Worm (Caenorhabditis elegans) whole organism, L4 larva: Measurements from ENCODE around the gene Y61A9LA.4.
A peak's percentile ranks its signal among the peaks of the same experiment; 100 is the strongest.

ENCODE experiments used
- F44E2.7 ChIP-seq: fragments of 200-800 bp; sonication (Bioruptor generic); IDR thresholded peaks from 2 replicates; pipeline ENCODE4 v2.1.2; 2022; ENCODE audit warnings: missing genetic modification characterization, missing compliant biosample characterization
- R02D3.7 ChIP-seq: fragments of 150-350 bp; sonication (generic microtip); optimal IDR thresholded peaks from 3 replicates; lab custom pipeline; 2014; ENCODE audit warnings: missing biosample characterization, missing genetic modification characterization
- T26A8.4 ChIP-seq: fragments of 200-800 bp; sonication (Bioruptor generic); IDR thresholded peaks from 2 replicates; pipeline ENCODE4 v1.3.6; 2022; ENCODE audit warnings: missing genetic modification characterization, missing compliant biosample characterization
- ZK546.5 ChIP-seq, 2 experiments: sonication (generic microtip); optimal IDR thresholded peaks; 2 replicates each; lab custom pipeline; 2017; ENCODE audit warnings: missing biosample characterization in 2 of 2, missing genetic modification characterization in 2 of 2
- aha-1 ChIP-seq: fragments of 150-350 bp; peaks from one replicate; lab custom pipeline; 2014; ENCODE audit warnings: missing biosample characterization, missing genetic modification characterization
- attf-4 ChIP-seq: sonication (generic microtip); optimal IDR thresholded peaks from 3 replicates; lab custom pipeline; 2017; ENCODE audit warnings: missing biosample characterization, missing genetic modification characterization
- ceh-20 ChIP-seq: fragments of 200-800 bp; sonication (Bioruptor generic); IDR thresholded peaks from 2 replicates; pipeline ENCODE4 v1.3.6; 2022; ENCODE audit warnings: missing genetic modification reagents, missing genetic modification characterization, missing compliant biosample characterization
- ceh-28 ChIP-seq: fragments of 150-350 bp; optimal IDR thresholded peaks from 2 replicates; lab custom pipeline; 2014; ENCODE audit warnings: missing biosample characterization, missing genetic modification reagents, missing genetic modification characterization
- ceh-32 ChIP-seq: sonication (generic microtip); optimal IDR thresholded peaks from 2 replicates; lab custom pipeline; 2016; ENCODE audit warnings: mild to moderate bottlenecking, missing genetic modification characterization, missing compliant biosample characterization; ENCODE audit not compliant: poor library complexity
- ces-1 ChIP-seq: fragments of 150-350 bp; sonication (generic microtip); optimal IDR thresholded peaks from 4 replicates; lab custom pipeline; 2014; ENCODE audit warnings: missing biosample characterization, missing genetic modification reagents, missing genetic modification characterization
- cey-2 ChIP-seq: sonication (generic microtip); optimal IDR thresholded peaks from 3 replicates; lab custom pipeline; 2017; ENCODE audit warnings: missing genetic modification characterization, mild to moderate bottlenecking, missing compliant biosample characterization, antibody characterized with exemption, borderline replicate concordance; ENCODE audit not compliant: insufficient read depth
- ctbp-1 ChIP-seq: fragments of 200-800 bp; sonication (Bioruptor generic); IDR thresholded peaks from 2 replicates; pipeline ENCODE4 v1.3.6; 2022; ENCODE audit warnings: missing genetic modification reagents, missing genetic modification characterization, missing compliant biosample characterization
- daf-16 ChIP-seq, 3 experiments: sonication (generic microtip); optimal IDR thresholded peaks; 2 replicates each; lab custom pipeline; 2016 to 2017; ENCODE audit warnings: missing genetic modification characterization in 3 of 3, missing genetic modification reagents in 3 of 3, mild to moderate bottlenecking in 2 of 3, missing compliant biosample characterization in 2 of 3, missing biosample characterization in 1 of 3, moderate library complexity in 1 of 3
- daf-19 ChIP-seq: fragments of 200-800 bp; sonication (Bioruptor generic); conservative IDR thresholded peaks from 2 replicates; pipeline ENCODE4 v1.3.6; 2022; ENCODE audit warnings: missing genetic modification characterization, missing compliant biosample characterization
- daf-8 ChIP-seq: fragments of 200-800 bp; sonication (Bioruptor generic); IDR thresholded peaks from 2 replicates; pipeline ENCODE4 v1.3.6; 2022; ENCODE audit warnings: missing genetic modification characterization, missing compliant biosample characterization
- dpl-1 ChIP-seq: fragments of 150-350 bp; optimal IDR thresholded peaks from 2 replicates; lab custom pipeline; 2014; ENCODE audit warnings: missing biosample characterization, missing genetic modification reagents, missing genetic modification characterization
- duxl-1 ChIP-seq: sonication (generic microtip); optimal IDR thresholded peaks from 2 replicates; lab custom pipeline; 2016; ENCODE audit warnings: mild to moderate bottlenecking, missing genetic modification characterization, moderate library complexity, missing compliant biosample characterization; ENCODE audit not compliant: poor library complexity
- dve-1 ChIP-seq: sonication (generic microtip); optimal IDR thresholded peaks from 2 replicates; lab custom pipeline; 2017; ENCODE audit warnings: antibody characterized with exemption, mild to moderate bottlenecking, missing genetic modification characterization, missing compliant biosample characterization; ENCODE audit not compliant: insufficient read depth
- egl-27 ChIP-seq: sonication (generic microtip); optimal IDR thresholded peaks from 3 replicates; lab custom pipeline; 2017; ENCODE audit warnings: missing biosample characterization, missing genetic modification reagents, missing genetic modification characterization
- fkh-10 ChIP-seq: fragments of 150-350 bp; optimal IDR thresholded peaks from 2 replicates; lab custom pipeline; 2014; ENCODE audit warnings: missing biosample characterization, missing genetic modification reagents, missing genetic modification characterization
- hif-1 ChIP-seq, 2 experiments: sonication (generic microtip); optimal IDR thresholded peaks; 2 replicates each; lab custom pipeline; 2016 to 2017; ENCODE audit warnings: missing compliant biosample characterization in 2 of 2, missing genetic modification characterization in 2 of 2, missing genetic modification reagents in 2 of 2, missing genotype in 2 of 2, mild to moderate bottlenecking in 1 of 2
- hlh-30 ChIP-seq: sonication (generic microtip); optimal IDR thresholded peaks from 2 replicates; lab custom pipeline; 2017; ENCODE audit warnings: antibody characterized with exemption, mild to moderate bottlenecking, missing genetic modification characterization, missing compliant biosample characterization; ENCODE audit not compliant: insufficient read depth
- jun-1 ChIP-seq: fragments of 150-350 bp; optimal IDR thresholded peaks from 2 replicates; lab custom pipeline; 2014; ENCODE audit warnings: missing biosample characterization, missing genetic modification reagents, missing genetic modification characterization
- lin-13 ChIP-seq: fragments of 150-350 bp; optimal IDR thresholded peaks from 2 replicates; lab custom pipeline; 2014; ENCODE audit warnings: missing biosample characterization, missing genetic modification reagents, missing genetic modification characterization
- lin-38 ChIP-seq: fragments of 200-800 bp; sonication (Bioruptor generic); IDR thresholded peaks from 2 replicates; pipeline ENCODE4 v1.3.6; 2022; ENCODE audit warnings: missing genetic modification reagents, missing genetic modification characterization, missing compliant biosample characterization
- lin-39 ChIP-seq: fragments of 150-350 bp; optimal IDR thresholded peaks from 2 replicates; lab custom pipeline; 2014; ENCODE audit warnings: missing biosample characterization, missing genetic modification reagents, missing genetic modification characterization
- mdl-1 ChIP-seq, 2 experiments: fragments of 150-350 bp in 1 of 2; sonication (generic microtip) in 1 of 2; optimal IDR thresholded peaks; 2 replicates each; lab custom pipeline; 2014 to 2017; ENCODE audit warnings: missing biosample characterization in 2 of 2, missing genetic modification characterization in 2 of 2
- mes-2 ChIP-seq: sonication (generic microtip); optimal IDR thresholded peaks from 2 replicates; lab custom pipeline; 2016; ENCODE audit warnings: missing genotype, mild to moderate bottlenecking, missing genetic modification characterization, missing compliant biosample characterization; ENCODE audit not compliant: poor library complexity, severe bottlenecking
- nhr-102 ChIP-seq: sonication (generic microtip); optimal IDR thresholded peaks from 2 replicates; lab custom pipeline; 2016; ENCODE audit warnings: mild to moderate bottlenecking, missing genetic modification characterization, moderate library complexity, missing compliant biosample characterization
- nhr-111 ChIP-seq: fragments of 200-800 bp; sonication (Bioruptor generic); optimal IDR thresholded peaks from 2 replicates; lab custom pipeline; 2018; ENCODE audit warnings: mild to moderate bottlenecking, missing genetic modification characterization, missing compliant biosample characterization
- nhr-237 ChIP-seq: sonication (generic microtip); optimal IDR thresholded peaks from 2 replicates; lab custom pipeline; 2017; ENCODE audit warnings: missing biosample characterization, missing genetic modification characterization
- nhr-28 ChIP-seq: fragments of 150-350 bp; optimal IDR thresholded peaks from 2 replicates; lab custom pipeline; 2014; ENCODE audit warnings: missing biosample characterization, missing genetic modification characterization
- nhr-48 ChIP-seq: sonication (generic microtip); optimal IDR thresholded peaks from 2 replicates; lab custom pipeline; 2016; ENCODE audit warnings: mild to moderate bottlenecking, missing genetic modification characterization, missing compliant biosample characterization
- nhr-6 ChIP-seq: fragments of 150-350 bp; optimal IDR thresholded peaks from 2 replicates; lab custom pipeline; 2014; ENCODE audit warnings: missing biosample characterization, missing genetic modification characterization
- php-3 ChIP-seq: fragments of 200-800 bp; sonication (Bioruptor generic); IDR thresholded peaks from 2 replicates; pipeline ENCODE4 v1.3.6; 2022; ENCODE audit warnings: missing genetic modification reagents, missing genetic modification characterization, missing compliant biosample characterization
- pqm-1 ChIP-seq: sonication (generic microtip); optimal IDR thresholded peaks from 2 replicates; lab custom pipeline; 2017; ENCODE audit warnings: missing biosample characterization, missing genetic modification characterization
- sdz-12 ChIP-seq: fragments of 200-800 bp; sonication (Bioruptor generic); optimal IDR thresholded peaks from 2 replicates; lab custom pipeline; 2018; ENCODE audit warnings: mild to moderate bottlenecking, missing genetic modification characterization, missing compliant biosample characterization
- skn-1 ChIP-seq: fragments of 150-350 bp; optimal IDR thresholded peaks from 2 replicates; lab custom pipeline; 2014; ENCODE audit warnings: missing biosample characterization, missing genetic modification characterization
- spr-1 ChIP-seq: sonication (generic microtip); optimal IDR thresholded peaks from 2 replicates; lab custom pipeline; 2016; ENCODE audit warnings: mild to moderate bottlenecking, missing genetic modification characterization, missing compliant biosample characterization
- tra-1 ChIP-seq: fragments of 200-800 bp; sonication (Bioruptor generic); IDR thresholded peaks from 2 replicates; pipeline ENCODE4 v1.3.6; 2022; ENCODE audit warnings: missing genetic modification reagents, missing genetic modification characterization, missing compliant biosample characterization
- unc-62 ChIP-seq, 3 experiments: fragments of 150-350 bp in 1 of 3; sonication (generic microtip); optimal IDR thresholded peaks in 2 of 3; peaks in 1 of 3; 1 replicate in 1 of 3; 2 replicates in 2 of 3; lab custom pipeline; 2014 to 2017; ENCODE audit warnings: missing biosample characterization in 3 of 3, missing genetic modification characterization in 3 of 3, missing genetic modification reagents in 3 of 3, missing genotype in 1 of 3
- zfp-2 ChIP-seq: sonication (generic microtip); optimal IDR thresholded peaks from 2 replicates; lab custom pipeline; 2016; ENCODE audit warnings: mild to moderate bottlenecking, missing genetic modification characterization, missing compliant biosample characterization
- ztf-7 ChIP-seq: fragments of 150-350 bp; optimal IDR thresholded peaks from 2 replicates; lab custom pipeline; 2014; ENCODE audit warnings: missing biosample characterization, missing genetic modification characterization

Y61A9LA.4 gene

ce11 chrV:4580594-4580993 lies 20.1 kb downstream of the Y61A9LA.4 start:
- TF ChIP-seq unc-62 (GFP tag; optimal IDR thresholded peaks at IDR 0.05 in 1 of 2; lab: Kevin White, UChicago), result peak in 1 of 2 experiments; percentile 97
- no peak for TF ChIP-seq unc-62 (tag; optimal IDR thresholded peaks at IDR 0.05; lab: Kevin White, UChicago)
- no peak for TF ChIP-seq zfp-2 (tag; lab: Kevin White, UChicago)

- no peak for TF ChIP-seq R02D3.7 (tag; lab: Kevin White, UChicago)
- TF ChIP-seq skn-1 (tag; lab: Kevin White, UChicago), result no peak
- no peak for TF ChIP-seq mes-2 (tag; lab: Kevin White, UChicago)
- no peak for TF ChIP-seq ZK546.5 (tag; optimal IDR thresholded peaks at IDR 0.05; lab: Kevin White, UChicago)
- no peak for TF ChIP-seq lin-13 (GFP tag; lab: Kevin White, UChicago)
- TF ChIP-seq zfp-2 (tag; lab: Kevin White, UChicago), result no peak
- TF ChIP-seq lin-39 (tag; lab: Kevin White, UChicago), result no peak
- TF ChIP-seq aha-1 (tag; lab: Kevin White, UChicago), result no peak
- no peak for TF ChIP-seq mdl-1 (tag; optimal IDR thresholded peaks at IDR 0.05; lab: Kevin White, UChicago)
- no peak for TF ChIP-seq cey-2 (tag; lab: Kevin White, UChicago)
- no peak for TF ChIP-seq nhr-48 (tag; lab: Kevin White, UChicago)
Measured at ce11 chrV:4585009-4585408, 24.5 kb downstream of the Y61A9LA.4 start, which contains the start of gene Y61A9LA.1. Gene Y61A9LA.1 (plus strand): TSS chrV:4585309.

- TF ChIP-seq hlh-30 (tag; lab: Kevin White, UChicago) (no peak), php-3 (GFP tag; lab: Robert Waterston, UW) (no peak), attf-4 (tag; lab: Kevin White, UChicago) (no peak), daf-19 (GFP tag; lab: Robert Waterston, UW) (no peak), lin-13 (GFP tag; lab: Kevin White, UChicago) (no peak), jun-1 (tag; lab: Kevin White, UChicago) (no peak), aha-1 (tag; lab: Kevin White, UChicago) (no peak), nhr-237 (tag; lab: Kevin White, UChicago) (no peak), nhr-6 (tag; lab: Kevin White, UChicago) (no peak), fkh-10 (GFP tag; lab: Kevin White, UChicago) (no peak), lin-38 (GFP tag; lab: Robert Waterston, UW) (no peak)
Measured at ce11 chrV:4590791-4591190, 30.2 kb downstream of the Y61A9LA.4 start.

ce11 chrV:4598489-4598888 lies 37.9 kb downstream of the Y61A9LA.4 start:
- TF ChIP-seq daf-8 (GFP tag; lab: Robert Waterston, UW) (no peak), mdl-1 (tag; optimal IDR thresholded peaks at IDR 0.05; lab: Kevin White, UChicago) (no peak), ceh-28 (tag; lab: Kevin White, UChicago) (no peak), egl-27 (tag; lab: Kevin White, UChicago) (no peak), ceh-32 (tag; lab: Kevin White, UChicago) (no peak), daf-16 (GFP tag; optimal IDR thresholded peaks at IDR 0.05; lab: Kevin White, UChicago) (no peak), daf-16 (tag; optimal IDR thresholded peaks at IDR 0.05; lab: Kevin White, UChicago) (peak; percentile 68), cey-2 (tag; lab: Kevin White, UChicago) (no peak), spr-1 (tag; lab: Kevin White, UChicago) (no peak), lin-39 (tag; lab: Kevin White, UChicago) (no peak), dpl-1 (no peak), T26A8.4 (GFP tag; lab: Robert Waterston, UW) (no peak), nhr-102 (tag; lab: Kevin White, UChicago) (no peak), nhr-28 (tag; lab: Kevin White, UChicago) (peak; percentile 45), ceh-20 (GFP tag; lab: Robert Waterston, UW) (no peak), nhr-111 (GFP tag; lab: Kevin White, UChicago) (no peak), sdz-12 (GFP tag; lab: Kevin White, UChicago) (no peak), duxl-1 (tag; lab: Kevin White, UChicago) (no peak), ctbp-1 (GFP tag; lab: Robert Waterston, UW) (no peak), ZK546.5 (tag; optimal IDR thresholded peaks at IDR 0.05; lab: Kevin White, UChicago) (no peak), hlh-30 (tag; lab: Kevin White, UChicago) (no peak), ces-1 (GFP tag; lab: Kevin White, UChicago) (no peak), tra-1 (GFP tag; lab: Robert Waterston, UW) (no peak), hif-1 (tag; optimal IDR thresholded peaks at IDR 0.05; lab: Kevin White, UChicago) (no peak), ztf-7 (no peak), F44E2.7 (GFP tag; lab: Robert Waterston, UW) (no peak), pqm-1 (tag; lab: Kevin White, UChicago) (peak; percentile 76), dve-1 (tag; lab: Kevin White, UChicago) (peak; percentile 10)
